Worm (Caenorhabditis elegans) whole organism, L1 larva: ENCODE data around the gene C02B8.1.

Source experiments
- C04F5.9 ChIP-seq: sonication (generic microtip); optimal IDR thresholded peaks from 2 replicates; lab custom pipeline; 2016; ENCODE audit warnings: missing genetic modification characterization, missing compliant biosample characterization
- C16A3.4 ChIP-seq: fragments of 150-350 bp; optimal IDR thresholded peaks from 2 replicates; lab custom pipeline; 2014; ENCODE audit warnings: missing biosample characterization, missing genetic modification characterization
- Y116A8C.19 ChIP-seq: sonication (generic microtip); optimal IDR thresholded peaks from 2 replicates; lab custom pipeline; 2016; ENCODE audit warnings: missing compliant biosample characterization, missing genetic modification characterization, borderline replicate concordance
- blmp-1 ChIP-seq: fragments of 150-350 bp; optimal IDR thresholded peaks from 2 replicates; lab custom pipeline; 2014; ENCODE audit warnings: missing biosample characterization, missing genetic modification characterization
- ceh-63 ChIP-seq: fragments of 200-800 bp; sonication (Bioruptor generic); optimal IDR thresholded peaks from 2 replicates; lab custom pipeline; 2018; ENCODE audit warnings: mild to moderate bottlenecking, missing genetic modification characterization, missing compliant biosample characterization
- ceh-8 ChIP-seq: fragments of 200-800 bp; sonication (Bioruptor generic); optimal IDR thresholded peaks from 2 replicates; lab custom pipeline; 2018; ENCODE audit warnings: mild to moderate bottlenecking, missing genetic modification characterization, moderate library complexity, missing compliant biosample characterization
- ceh-82 ChIP-seq, 3 experiments: fragments of 150-350 bp in 1 of 3; sonication (generic microtip) in 2 of 3; optimal IDR thresholded peaks; 2 replicates each; lab custom pipeline; 2014 to 2017; ENCODE audit warnings: missing biosample characterization in 3 of 3, missing genetic modification characterization in 3 of 3
- ceh-88 ChIP-seq: fragments of 200-800 bp; sonication (Bioruptor generic); IDR thresholded peaks from 2 replicates; pipeline ENCODE4 v1.3.6; 2022; ENCODE audit warnings: missing genetic modification characterization, missing compliant biosample characterization
- ceh-90 ChIP-seq: sonication (generic microtip); optimal IDR thresholded peaks from 2 replicates; lab custom pipeline; 2016; ENCODE audit warnings: missing genetic modification characterization, missing compliant biosample characterization
- dsc-1 ChIP-seq: sonication (generic microtip); optimal IDR thresholded peaks from 2 replicates; lab custom pipeline; 2016; ENCODE audit warnings: mild to moderate bottlenecking, missing genetic modification characterization, missing compliant biosample characterization
- efl-1 ChIP-seq, 4 experiments: fragments of 150-350 bp; optimal IDR thresholded peaks in 3 of 4; peaks in 1 of 4; 1 replicate in 1 of 4; 2 replicates in 3 of 4; lab custom pipeline; 2014; ENCODE audit warnings: missing biosample characterization in 2 of 4, missing genetic modification characterization in 2 of 4, missing genetic modification reagents in 2 of 4
- efl-3 ChIP-seq: fragments of 200-800 bp; sonication (Bioruptor generic); optimal IDR thresholded peaks from 2 replicates; lab custom pipeline; 2018; ENCODE audit warnings: mild to moderate bottlenecking, missing genetic modification characterization, missing compliant biosample characterization
- egl-27 ChIP-seq, 2 experiments: fragments of 150-350 bp in 1 of 2; sonication (generic microtip); optimal IDR thresholded peaks; 3 replicates each; lab custom pipeline; 2017 to 2018; ENCODE audit warnings: missing biosample characterization in 2 of 2, missing genetic modification characterization in 2 of 2, missing genetic modification reagents in 2 of 2
- fkh-10 ChIP-seq: sonication (generic microtip); optimal IDR thresholded peaks from 2 replicates; lab custom pipeline; 2017; ENCODE audit warnings: missing biosample characterization, missing genetic modification reagents, missing genetic modification characterization
- fkh-4 ChIP-seq: sonication (generic microtip); optimal IDR thresholded peaks from 2 replicates; lab custom pipeline; 2016; ENCODE audit warnings: missing compliant biosample characterization, missing genetic modification characterization, borderline replicate concordance
- fkh-8 ChIP-seq: sonication (generic microtip); optimal IDR thresholded peaks from 2 replicates; lab custom pipeline; 2016; ENCODE audit warnings: mild to moderate bottlenecking, missing genetic modification characterization, missing compliant biosample characterization
- fos-1 ChIP-seq: fragments of 150-350 bp; optimal IDR thresholded peaks from 2 replicates; lab custom pipeline; 2014; ENCODE audit warnings: missing biosample characterization, missing genetic modification characterization
- grh-1 ChIP-seq: fragments of 200-800 bp; sonication (Bioruptor generic); IDR thresholded peaks from 2 replicates; pipeline ENCODE4 v1.3.6; 2022; ENCODE audit warnings: missing genetic modification reagents, missing genetic modification characterization, missing compliant biosample characterization
- hlh-17 ChIP-seq: fragments of 200-800 bp; sonication (Bioruptor generic); optimal IDR thresholded peaks from 2 replicates; lab custom pipeline; 2018; ENCODE audit warnings: missing genetic modification characterization, mild to moderate bottlenecking, missing compliant biosample characterization, moderate library complexity, borderline replicate concordance
- hlh-4 ChIP-seq: sonication (generic microtip); optimal IDR thresholded peaks from 2 replicates; lab custom pipeline; 2016; ENCODE audit warnings: mild to moderate bottlenecking, missing genetic modification characterization, missing compliant biosample characterization
- irx-1 ChIP-seq: sonication (generic microtip); optimal IDR thresholded peaks from 2 replicates; lab custom pipeline; 2016; ENCODE audit warnings: missing genetic modification characterization, missing compliant biosample characterization
- isw-1 ChIP-seq: fragments of 200-800 bp; sonication (Bioruptor generic); IDR thresholded peaks from 2 replicates; pipeline ENCODE4 v1.3.6; 2022; ENCODE audit warnings: missing genetic modification characterization, missing compliant biosample characterization
- jun-1 ChIP-seq: fragments of 150-350 bp; optimal IDR thresholded peaks from 2 replicates; lab custom pipeline; 2014; ENCODE audit warnings: missing biosample characterization, missing genetic modification reagents, missing genetic modification characterization
- lin-13 ChIP-seq: fragments of 150-350 bp; optimal IDR thresholded peaks from 2 replicates; lab custom pipeline; 2014; ENCODE audit warnings: missing biosample characterization, missing genetic modification reagents, missing genetic modification characterization
- lin-14 ChIP-seq: fragments of 200-800 bp; sonication (Bioruptor generic); optimal IDR thresholded peaks from 2 replicates; lab custom pipeline; 2018; ENCODE audit warnings: mild to moderate bottlenecking, missing genetic modification characterization, moderate library complexity, missing compliant biosample characterization
- lin-35 ChIP-seq, 2 experiments: fragments of 150-350 bp; optimal IDR thresholded peaks; 2 replicates each; lab custom pipeline; 2014; ENCODE audit warnings: missing biosample characterization in 2 of 2, missing genetic modification characterization in 2 of 2, missing genetic modification reagents in 2 of 2
- lin-39 ChIP-seq: fragments of 150-350 bp; optimal IDR thresholded peaks from 2 replicates; lab custom pipeline; 2014; ENCODE audit warnings: missing biosample characterization, missing genetic modification reagents, missing genetic modification characterization
- mef-2 ChIP-seq: fragments of 150-350 bp; optimal IDR thresholded peaks from 2 replicates; lab custom pipeline; 2014; ENCODE audit warnings: missing biosample characterization, missing genetic modification characterization
- nhr-11 ChIP-seq: fragments of 150-350 bp; optimal IDR thresholded peaks from 2 replicates; lab custom pipeline; 2014; ENCODE audit warnings: missing biosample characterization, missing genetic modification characterization
- nhr-19 ChIP-seq: fragments of 200-800 bp; sonication (Bioruptor generic); conservative IDR thresholded peaks from 2 replicates; pipeline ENCODE4 v1.3.6; 2022; ENCODE audit warnings: missing genetic modification characterization, missing compliant biosample characterization
- nhr-237 ChIP-seq: fragments of 150-350 bp; optimal IDR thresholded peaks from 2 replicates; lab custom pipeline; 2014; ENCODE audit warnings: missing biosample characterization, missing genetic modification characterization
- nhr-47 ChIP-seq: sonication (generic microtip); optimal IDR thresholded peaks from 2 replicates; lab custom pipeline; 2016; ENCODE audit warnings: mild to moderate bottlenecking, missing genetic modification characterization, moderate library complexity, missing compliant biosample characterization
- nhr-71 ChIP-seq: sonication (generic microtip); optimal IDR thresholded peaks from 2 replicates; lab custom pipeline; 2016; ENCODE audit warnings: mild to moderate bottlenecking, missing genetic modification characterization, moderate library complexity, missing compliant biosample characterization
- nhr-76 ChIP-seq: sonication (generic microtip); optimal IDR thresholded peaks from 2 replicates; lab custom pipeline; 2017; ENCODE audit warnings: missing biosample characterization, missing genetic modification characterization
- nhr-85 ChIP-seq: sonication (generic microtip); peaks from one replicate; lab custom pipeline; 2016; ENCODE audit warnings: missing genetic modification characterization, inconsistent platforms, missing compliant biosample characterization
- nhr-90 ChIP-seq: sonication (generic microtip); optimal IDR thresholded peaks from 2 replicates; lab custom pipeline; 2016; ENCODE audit warnings: mild to moderate bottlenecking, missing genetic modification characterization, missing compliant biosample characterization; ENCODE audit not compliant: poor library complexity
- rnt-1 ChIP-seq: sonication (generic microtip); optimal IDR thresholded peaks from 2 replicates; lab custom pipeline; 2016; ENCODE audit warnings: mild to moderate bottlenecking, missing genetic modification characterization, moderate library complexity, missing compliant biosample characterization
- skn-1 ChIP-seq: fragments of 150-350 bp; optimal IDR thresholded peaks from 2 replicates; lab custom pipeline; 2014; ENCODE audit warnings: missing biosample characterization, missing genetic modification characterization
- snpc-4 ChIP-seq: fragments of 150-350 bp; optimal IDR thresholded peaks from 2 replicates; lab custom pipeline; 2014; ENCODE audit warnings: missing biosample characterization, missing genetic modification characterization
- sox-4 ChIP-seq: sonication (generic microtip); optimal IDR thresholded peaks from 2 replicates; lab custom pipeline; 2016; ENCODE audit warnings: missing genetic modification characterization, missing compliant biosample characterization
- sptf-1 ChIP-seq: fragments of 150-350 bp; optimal IDR thresholded peaks from 2 replicates; lab custom pipeline; 2014; ENCODE audit warnings: missing biosample characterization, missing genetic modification characterization
- sup-37 ChIP-seq: fragments of 200-800 bp; sonication (Bioruptor generic); optimal IDR thresholded peaks from 2 replicates; lab custom pipeline; 2018; ENCODE audit warnings: mild to moderate bottlenecking, missing genetic modification characterization, missing compliant biosample characterization
- tbx-2 ChIP-seq: sonication (generic microtip); optimal IDR thresholded peaks from 2 replicates; lab custom pipeline; 2016; ENCODE audit warnings: missing genetic modification characterization, missing compliant biosample characterization
- unc-62 ChIP-seq: fragments of 150-350 bp; optimal IDR thresholded peaks from 2 replicates; lab custom pipeline; 2014; ENCODE audit warnings: missing biosample characterization, missing genetic modification reagents, missing genetic modification characterization
- unc-98 ChIP-seq: fragments of 200-800 bp; sonication (Bioruptor generic); IDR thresholded peaks from 2 replicates; pipeline ENCODE4 v1.3.6; 2022; ENCODE audit warnings: missing genetic modification characterization, missing compliant biosample characterization
- zag-1 ChIP-seq: fragments of 150-350 bp; optimal IDR thresholded peaks from 2 replicates; lab custom pipeline; 2014; ENCODE audit warnings: missing biosample characterization, missing genetic modification characterization
- zip-4 ChIP-seq: fragments of 200-800 bp; sonication (Bioruptor generic); optimal IDR thresholded peaks from 2 replicates; lab custom pipeline; 2018; ENCODE audit warnings: mild to moderate bottlenecking, missing genetic modification characterization, moderate library complexity, missing compliant biosample characterization

The C02B8.1 gene

DNA sequence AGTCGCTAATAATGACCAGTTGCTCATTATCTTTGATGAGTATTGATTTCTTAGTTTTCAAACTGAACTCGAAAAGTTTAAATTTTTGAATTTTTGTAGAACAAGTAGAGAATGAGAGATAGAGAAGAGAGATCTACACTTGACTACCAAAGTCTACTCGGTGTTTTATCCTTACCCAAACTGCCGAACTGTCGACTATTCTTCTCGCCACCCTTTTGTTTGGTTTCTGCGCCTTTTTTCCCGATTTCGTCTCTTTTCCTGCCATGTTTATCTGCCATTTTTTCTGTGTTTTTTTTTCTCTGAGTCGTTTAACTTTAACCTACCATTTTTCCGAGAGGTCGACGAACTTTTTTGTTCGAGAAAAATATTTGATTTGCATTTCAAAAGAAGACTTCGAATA, 24.3 kb upstream of the C02B8.1 start, which contains the start of gene C02B8.12:
TSS of gene C02B8.12 (minus strand) at position 175 of the 400 bp plus-strand sequence.
- no peak for TF ChIP-seq sptf-1 (tag; lab: Kevin White, UChicago)
- TF ChIP-seq lin-14 (GFP tag; lab: Kevin White, UChicago) = peak; percentile 15
- no peak for TF ChIP-seq blmp-1 (tag; lab: Kevin White, UChicago)
- TF ChIP-seq, all 84 proteins: peak for 1

DNA sequence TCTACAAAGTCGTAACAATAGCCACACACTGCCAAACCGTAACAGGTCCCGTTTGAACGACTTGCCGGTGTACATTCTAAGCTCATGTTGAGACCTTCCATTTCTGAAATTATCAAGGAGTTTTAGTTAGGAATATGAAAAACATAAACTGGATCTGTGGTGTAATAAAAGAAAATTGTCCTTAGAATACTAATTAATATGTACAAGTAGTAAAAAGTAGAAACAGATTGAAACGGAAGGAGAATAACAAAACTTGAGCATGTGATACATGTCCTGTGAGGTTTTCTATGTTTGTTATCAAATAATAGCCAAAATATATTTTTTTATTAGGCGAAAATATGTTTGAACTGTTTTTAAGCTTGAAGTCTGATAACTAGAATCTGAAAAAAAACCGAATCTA, 18.0 kb upstream of the C02B8.1 start, which contains the start of gene frpr-1:
TSS of gene frpr-1 (minus strand) at position 101 of the 400 bp plus-strand sequence.
- no peak for TF ChIP-seq nhr-71 (tag; lab: Kevin White, UChicago)
- no peak for TF ChIP-seq fkh-10
- TF ChIP-seq nhr-237 (tag; lab: Kevin White, UChicago) = no peak
- no peak for TF ChIP-seq grh-1 (GFP tag; lab: Robert Waterston, UW)
- TF ChIP-seq nhr-11 (tag; lab: Kevin White, UChicago) = no peak
- no peak for TF ChIP-seq C16A3.4
- TF ChIP-seq efl-1 (optimal IDR thresholded peaks at IDR 0.05; lab: Kevin White, UChicago) = no peak
- no peak for TF ChIP-seq efl-1 (GFP tag; optimal IDR thresholded peaks at IDR 0.05 in 1 of 2; lab: Kevin White, UChicago)
- no peak for TF ChIP-seq ceh-63 (GFP tag; lab: Kevin White, UChicago)
- TF ChIP-seq lin-14 (GFP tag; lab: Kevin White, UChicago) = no peak
- TF ChIP-seq Y116A8C.19 (tag; lab: Kevin White, UChicago) = no peak
- TF ChIP-seq sox-4 (tag; lab: Kevin White, UChicago) = no peak
- TF ChIP-seq snpc-4 = no peak

DNA sequence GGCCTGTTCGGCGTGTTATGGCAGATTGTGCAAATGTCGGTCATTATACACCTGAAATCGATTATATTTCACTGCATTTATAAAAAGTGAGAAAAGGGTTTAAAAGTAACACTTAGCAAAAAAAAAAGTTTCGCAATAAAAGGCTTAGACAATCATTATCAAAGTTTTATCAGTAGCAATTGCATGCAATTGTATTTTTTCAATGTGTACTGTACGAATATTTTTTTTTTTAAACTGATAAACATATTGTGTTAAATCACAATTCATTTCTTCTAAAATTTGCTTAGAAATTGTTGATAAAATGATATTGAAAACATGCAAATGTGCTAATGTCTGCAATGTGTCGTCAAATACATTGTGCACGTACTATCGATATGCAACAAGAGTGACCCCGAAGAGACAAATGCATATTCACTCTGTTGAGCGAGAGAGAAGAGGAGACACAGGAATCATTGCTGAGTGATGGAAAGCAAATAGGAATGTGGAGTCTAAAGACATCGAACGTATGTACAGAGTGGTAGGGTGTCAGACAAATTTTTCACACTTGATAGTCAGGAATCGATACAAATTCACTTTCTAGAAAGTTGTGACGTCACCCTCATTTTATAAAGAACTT, 11.1 kb upstream of the C02B8.1 start, which contains the start of gene C02B8.6:
TSS of gene C02B8.6 (minus strand) at position 51 of the 616 bp plus-strand sequence.
- TF ChIP-seq zip-4 (GFP tag; lab: Kevin White, UChicago) (no peak), unc-98 (GFP tag; lab: Robert Waterston, UW) (no peak), rnt-1 (peak; percentile 27), snpc-4 (no peak), hlh-4 (tag; lab: Kevin White, UChicago) (no peak), unc-62 (GFP tag; lab: Kevin White, UChicago) (no peak), mef-2 (tag; lab: Kevin White, UChicago) (no peak), blmp-1 (tag; lab: Kevin White, UChicago) (peak; percentile 63), irx-1 (tag; lab: Kevin White, UChicago) (peak; percentile 17), fkh-8 (tag; lab: Kevin White, UChicago) (no peak), fos-1 (no peak), nhr-71 (tag; lab: Kevin White, UChicago) (peak; percentile 50), ceh-8 (GFP tag; lab: Kevin White, UChicago) (no peak), hlh-17 (GFP tag; lab: Kevin White, UChicago) (no peak), egl-27 (tag; optimal IDR thresholded peaks at IDR 0.05; lab: Kevin White, UChicago) (no peak), isw-1 (GFP tag; lab: Robert Waterston, UW) (no peak), nhr-47 (peak; percentile 39), sup-37 (GFP tag; lab: Kevin White, UChicago) (no peak), nhr-76 (tag; lab: Kevin White, UChicago) (no peak), lin-35 (GFP tag; optimal IDR thresholded peaks at IDR 0.05; lab: Kevin White, UChicago) (peak; percentile 24 to 60), C04F5.9 (tag; lab: Kevin White, UChicago) (no peak), nhr-85 (tag; lab: Kevin White, UChicago) (no peak), lin-13 (GFP tag; lab: Kevin White, UChicago) (no peak), nhr-19 (GFP tag; lab: Robert Waterston, UW) (no peak), ceh-90 (tag; lab: Kevin White, UChicago) (no peak), dsc-1 (tag; lab: Kevin White, UChicago) (peak; percentile 13), zag-1 (no peak), ceh-82 (tag; optimal IDR thresholded peaks at IDR 0.05; lab: Kevin White, UChicago) (peak in 1 of 3 experiments; percentile 29), jun-1 (no peak), nhr-90 (no peak), skn-1 (tag; lab: Kevin White, UChicago) (no peak), lin-39 (tag; lab: Kevin White, UChicago) (no peak), fkh-4 (tag; lab: Kevin White, UChicago) (no peak), sptf-1 (tag; lab: Kevin White, UChicago) (no peak), tbx-2 (tag; lab: Kevin White, UChicago) (no peak), efl-3 (GFP tag; lab: Kevin White, UChicago) (no peak), lin-14 (GFP tag; lab: Kevin White, UChicago) (peak; percentile 69), ceh-88 (no peak)
